Worm (Caenorhabditis elegans) whole organism, young adult: Measurements from ENCODE around the gene nhr-269.
"Not testable (repeated sequence)": the region's sequence is repeated elsewhere in the genome, so short reads cannot be mapped to it uniquely, and the experiment has no call there.

Experiments used
- B0019.2 ChIP-seq: fragments of 200-800 bp; sonication (Bioruptor generic); conservative IDR thresholded peaks from 2 replicates; pipeline ENCODE4 v1.3.6; 2022; ENCODE audit warnings: missing genetic modification reagents, missing genetic modification characterization, missing compliant biosample characterization
- C17E4.6 ChIP-seq: fragments of 200-800 bp; sonication (Bioruptor generic); IDR thresholded peaks from 2 replicates; pipeline ENCODE4 v1.3.6; 2022; ENCODE audit warnings: missing genetic modification reagents, missing genetic modification characterization, missing compliant biosample characterization
- D2030.7 ChIP-seq: fragments of 200-800 bp; sonication (Bioruptor generic); IDR thresholded peaks from 2 replicates; pipeline ENCODE4 v1.3.6; 2022; ENCODE audit warnings: missing genetic modification reagents, missing genetic modification characterization, missing compliant biosample characterization
- F33H1.4 ChIP-seq: fragments of 200-800 bp; sonication (Bioruptor generic); IDR thresholded peaks from 2 replicates; pipeline ENCODE4 v1.3.6; 2022; ENCODE audit warnings: missing genetic modification reagents, missing genetic modification characterization, missing compliant biosample characterization
- F39B2.1 ChIP-seq: fragments of 200-800 bp; sonication (Bioruptor generic); IDR thresholded peaks from 2 replicates; pipeline ENCODE4 v1.3.6; 2022; ENCODE audit warnings: missing genetic modification reagents, missing genetic modification characterization, missing compliant biosample characterization
- Y53F4B.3 ChIP-seq: fragments of 200-800 bp; sonication (Bioruptor generic); IDR thresholded peaks from 2 replicates; pipeline ENCODE4 v1.3.6; 2022; ENCODE audit warnings: missing genetic modification reagents, missing genetic modification characterization, missing compliant biosample characterization
- Y53G8AR.9 ChIP-seq: fragments of 200-800 bp; sonication (Bioruptor generic); conservative IDR thresholded peaks from 2 replicates; pipeline ENCODE4 v1.3.6; 2022; ENCODE audit warnings: missing genetic modification reagents, missing genetic modification characterization, missing compliant biosample characterization
- Y56A3A.18 ChIP-seq: fragments of 200-800 bp; sonication (Bioruptor generic); IDR thresholded peaks from 2 replicates; pipeline ENCODE4 v1.3.6; 2022; ENCODE audit warnings: missing genetic modification reagents, missing genetic modification characterization, missing compliant biosample characterization
- Y67H2A.10 ChIP-seq: fragments of 200-800 bp; sonication (Bioruptor generic); conservative IDR thresholded peaks from 2 replicates; pipeline ENCODE4 v1.3.6; 2022; ENCODE audit warnings: missing genetic modification reagents, missing genetic modification characterization, missing compliant biosample characterization
- Y79H2A.3 ChIP-seq: fragments of 200-800 bp; sonication (Bioruptor generic); conservative IDR thresholded peaks from 2 replicates; pipeline ENCODE4 v1.3.6; 2022; ENCODE audit warnings: missing genetic modification reagents, missing genetic modification characterization, missing compliant biosample characterization
- Y95B8A.8 ChIP-seq: fragments of 200-800 bp; sonication (Bioruptor generic); IDR thresholded peaks from 2 replicates; pipeline ENCODE4 v1.3.6; 2022; ENCODE audit warnings: missing genetic modification reagents, missing genetic modification characterization, missing compliant biosample characterization
- attf-6 ChIP-seq: fragments of 200-800 bp; sonication (Bioruptor generic); IDR thresholded peaks from 2 replicates; pipeline ENCODE4 v1.3.6; 2022; ENCODE audit warnings: missing genetic modification reagents, missing genetic modification characterization, missing compliant biosample characterization
- bed-2 ChIP-seq: fragments of 200-800 bp; sonication (Bioruptor generic); IDR thresholded peaks from 2 replicates; pipeline ENCODE4 v1.3.6; 2022; ENCODE audit warnings: missing genetic modification reagents, missing genetic modification characterization, missing compliant biosample characterization
- cebp-1 ChIP-seq, 2 experiments: fragments of 200-800 bp in 1 of 2; sonication (Bioruptor generic) in 1 of 2; sonication (generic microtip) in 1 of 2; IDR thresholded peaks in 1 of 2; optimal IDR thresholded peaks in 1 of 2; 2 replicates each; pipeline versions ENCODE4 v1.3.6 to Lab custom; 2017 to 2022; ENCODE audit warnings: missing compliant biosample characterization in 2 of 2, missing genetic modification characterization in 2 of 2, mild to moderate bottlenecking in 1 of 2, missing genetic modification reagents in 1 of 2, moderate library complexity in 1 of 2
- cebp-2 ChIP-seq: fragments of 200-800 bp; sonication (Bioruptor generic); IDR thresholded peaks from 2 replicates; pipeline ENCODE4 v1.3.6; 2022; ENCODE audit warnings: missing genetic modification characterization, missing compliant biosample characterization
- ceh-100 ChIP-seq: fragments of 200-800 bp; sonication (Bioruptor generic); IDR thresholded peaks from 2 replicates; pipeline ENCODE4 v1.3.6; 2022; ENCODE audit warnings: missing genetic modification reagents, missing genetic modification characterization, missing compliant biosample characterization
- ceh-40 ChIP-seq: fragments of 200-800 bp; sonication (Bioruptor generic); IDR thresholded peaks from 2 replicates; pipeline ENCODE4 v1.3.6; 2022; ENCODE audit warnings: missing genetic modification characterization, missing compliant biosample characterization
- ceh-91 ChIP-seq: fragments of 200-800 bp; sonication (Bioruptor generic); IDR thresholded peaks from 2 replicates; pipeline ENCODE4 v1.3.6; 2022; ENCODE audit warnings: missing genetic modification reagents, missing genetic modification characterization, missing compliant biosample characterization
- dox-1 ChIP-seq: fragments of 200-800 bp; sonication (Bioruptor generic); IDR thresholded peaks from 2 replicates; pipeline ENCODE4 v1.3.6; 2022; ENCODE audit warnings: missing genetic modification reagents, missing genetic modification characterization, missing compliant biosample characterization
- efl-1 ChIP-seq: fragments of 150-350 bp; optimal IDR thresholded peaks from 2 replicates; lab custom pipeline; 2014; ENCODE audit warnings: missing biosample characterization, missing genetic modification reagents, missing genetic modification characterization
- egl-44 ChIP-seq: fragments of 200-800 bp; sonication (Bioruptor generic); IDR thresholded peaks from 2 replicates; pipeline ENCODE4 v1.3.6; 2022; ENCODE audit warnings: missing genetic modification reagents, missing genetic modification characterization, missing compliant biosample characterization
- egrh-3 ChIP-seq: fragments of 200-800 bp; sonication (Bioruptor generic); IDR thresholded peaks from 2 replicates; pipeline ENCODE4 v1.3.6; 2022; ENCODE audit warnings: missing genetic modification reagents, missing genetic modification characterization, missing compliant biosample characterization
- ekl-4 ChIP-seq: fragments of 200-800 bp; sonication (Bioruptor generic); IDR thresholded peaks from 2 replicates; pipeline ENCODE4 v1.3.6; 2022; ENCODE audit warnings: missing genetic modification reagents, missing genetic modification characterization, missing compliant biosample characterization
- ets-4 ChIP-seq: fragments of 200-800 bp; sonication (Bioruptor generic); optimal IDR thresholded peaks from 2 replicates; lab custom pipeline; 2018; ENCODE audit warnings: mild to moderate bottlenecking, missing genetic modification characterization, missing compliant biosample characterization
- hlh-12 ChIP-seq: sonication (generic microtip); optimal IDR thresholded peaks from 2 replicates; lab custom pipeline; 2016; ENCODE audit warnings: missing genetic modification characterization, missing compliant biosample characterization
- hmg-1.2 ChIP-seq: fragments of 200-800 bp; sonication (Bioruptor generic); IDR thresholded peaks from 2 replicates; pipeline ENCODE4 v1.3.6; 2022; ENCODE audit warnings: missing genetic modification reagents, missing genetic modification characterization, missing compliant biosample characterization
- hsf-1 ChIP-seq: fragments of 200-800 bp; sonication (Bioruptor generic); IDR thresholded peaks from 2 replicates; pipeline ENCODE4 v1.3.6; 2022; ENCODE audit warnings: missing genetic modification reagents, missing genetic modification characterization, missing compliant biosample characterization
- lin-26 ChIP-seq: fragments of 200-800 bp; sonication (Bioruptor generic); IDR thresholded peaks from 2 replicates; pipeline ENCODE4 v1.3.6; 2022; ENCODE audit warnings: missing genetic modification reagents, missing genetic modification characterization, missing compliant biosample characterization
- lsl-1 ChIP-seq: fragments of 200-800 bp; sonication (Bioruptor generic); optimal IDR thresholded peaks from 2 replicates; lab custom pipeline; 2018; ENCODE audit warnings: mild to moderate bottlenecking, missing genetic modification characterization, moderate library complexity, missing compliant biosample characterization
- madf-3 ChIP-seq: fragments of 200-800 bp; sonication (Bioruptor generic); IDR thresholded peaks from 2 replicates; pipeline ENCODE4 v1.3.6; 2022; ENCODE audit warnings: missing genetic modification reagents, missing genetic modification characterization, missing compliant biosample characterization
- madf-6 ChIP-seq: fragments of 200-800 bp; sonication (Bioruptor generic); IDR thresholded peaks from 2 replicates; pipeline ENCODE4 v1.3.6; 2022; ENCODE audit warnings: missing genetic modification reagents, missing genetic modification characterization, missing compliant biosample characterization
- mel-28 ChIP-seq: sonication (generic microtip); optimal IDR thresholded peaks from 2 replicates; lab custom pipeline; 2016; ENCODE audit warnings: borderline replicate concordance, mild to moderate bottlenecking, missing genetic modification characterization, missing compliant biosample characterization
- nfyb-1 ChIP-seq: fragments of 200-800 bp; sonication (Bioruptor generic); IDR thresholded peaks from 2 replicates; pipeline ENCODE4 v1.3.6; 2022; ENCODE audit warnings: missing genetic modification reagents, missing genetic modification characterization, missing compliant biosample characterization
- nhr-120 ChIP-seq: fragments of 200-800 bp; sonication (Bioruptor generic); IDR thresholded peaks from 2 replicates; pipeline ENCODE4 v1.3.6; 2022; ENCODE audit warnings: missing genetic modification characterization, missing compliant biosample characterization
- nhr-80 ChIP-seq: sonication (generic microtip); optimal IDR thresholded peaks from 2 replicates; lab custom pipeline; 2016; ENCODE audit warnings: missing genetic modification characterization, missing compliant biosample characterization
- pbrm-1 ChIP-seq: fragments of 200-800 bp; sonication (Bioruptor generic); IDR thresholded peaks from 2 replicates; pipeline ENCODE4 v1.3.6; 2022; ENCODE audit warnings: missing genetic modification reagents, missing genetic modification characterization, missing compliant biosample characterization
- rcor-1 ChIP-seq: fragments of 200-800 bp; sonication (Bioruptor generic); IDR thresholded peaks from 2 replicates; pipeline ENCODE4 v1.3.6; 2022; ENCODE audit warnings: missing genetic modification reagents, missing genetic modification characterization, missing compliant biosample characterization
- rpc-1 ChIP-seq, 2 experiments: fragments of 150-350 bp in 1 of 2; sonication (generic microtip) in 1 of 2; optimal IDR thresholded peaks; 2 replicates each; lab custom pipeline; 2014 to 2018; ENCODE audit warnings: missing biosample characterization in 1 of 2, missing genetic modification characterization in 1 of 2, missing genetic modification reagents in 1 of 2, missing genotype in 1 of 2
- tbp1 ChIP-seq: fragments of 200-800 bp; sonication (Bioruptor generic); optimal IDR thresholded peaks from 2 replicates; lab custom pipeline; 2018; ENCODE audit warnings: mild to moderate bottlenecking, missing genetic modification characterization, missing compliant biosample characterization
- ztf-28 ChIP-seq: fragments of 200-800 bp; sonication (Bioruptor generic); IDR thresholded peaks from 2 replicates; pipeline ENCODE4 v1.3.6; 2022; ENCODE audit warnings: missing genetic modification reagents, missing genetic modification characterization, missing compliant biosample characterization

Gene nhr-269

ce11 chrV:15323417-15323816 lies 46.2 kb downstream of the nhr-269 start:
- no peak for TF ChIP-seq ets-4 (GFP tag; lab: Kevin White, UChicago)
- TF ChIP-seq egl-44, result no peak
- TF ChIP-seq nhr-80, result peak; percentile 23
- TF ChIP-seq ekl-4 (GFP tag; lab: Robert Waterston, UW), result no peak

ce11 chrV:15322653-15323052 lies 47.0 kb downstream of the nhr-269 start, which contains the start of gene nhr-247:
nhr-247 (plus strand) TSS chrV:15322982.
- TF ChIP-seq efl-1 (GFP tag; lab: Kevin White, UChicago); hlh-12 (tag; lab: Kevin White, UChicago); nhr-120: not testable (repeated sequence)
- TF ChIP-seq, all 124 proteins: peak for 0; not testable (repeated sequence) for 124

- peak; percentile 68 for TF ChIP-seq F33H1.4 (GFP tag; lab: Robert Waterston, UW)
- peak; percentile 80 for TF ChIP-seq egrh-3 (GFP tag; lab: Robert Waterston, UW)
- 0 out of 2 replicates have a peak, but pooled peaks have one; percentile 7 for TF ChIP-seq ztf-28 (GFP tag; lab: Robert Waterston, UW)
Observed at ce11 chrV:15321912-15322311, 47.7 kb downstream of the nhr-269 start.

ce11 chrV:15320756-15321332 lies 48.8 kb downstream of the nhr-269 start:
- TF ChIP-seq lin-26 (GFP tag; lab: Robert Waterston, UW), result peak; percentile 83; the same call in 1 of the 2 replicates
- 0 out of 2 replicates have a peak, but pooled peaks have one; percentile 13 for TF ChIP-seq hmg-1.2
- TF ChIP-seq lsl-1, result peak; percentile 16
- TF ChIP-seq D2030.7 (GFP tag; lab: Robert Waterston, UW), result peak; percentile 85; the same call in 1 of the 2 replicates
- peak; percentile 73; the same call in 1 of the 2 replicates for TF ChIP-seq ztf-28 (GFP tag; lab: Robert Waterston, UW)
- TF ChIP-seq cebp-2 (GFP tag; lab: Robert Waterston, UW), result 0 out of 2 replicates have a peak, but pooled peaks have one; percentile 22
- peak; percentile 83 for TF ChIP-seq madf-6 (GFP tag; lab: Robert Waterston, UW)
- TF ChIP-seq Y95B8A.8, result peak; percentile 87; the same call in 1 of the 2 replicates
- peak; percentile 87 for TF ChIP-seq pbrm-1
- TF ChIP-seq ceh-100 (GFP tag; lab: Robert Waterston, UW), result peak; percentile 77
- TF ChIP-seq attf-6 (GFP tag; lab: Robert Waterston, UW), result peak; percentile 82
- TF ChIP-seq Y56A3A.18 (GFP tag; lab: Robert Waterston, UW), result peak; percentile 83
- peak; percentile 69 for TF ChIP-seq Y53F4B.3 (GFP tag; lab: Robert Waterston, UW)
- peak; percentile 26 for TF ChIP-seq rpc-1 (optimal IDR thresholded peaks at IDR 0.05; lab: Kevin White, UChicago)
- TF ChIP-seq rpc-1, cebp-1 (tag; optimal IDR thresholded peaks at IDR 0.05; lab: Kevin White, UChicago): not testable (repeated sequence)
- 0 out of 2 replicates have a peak, but pooled peaks have one; percentile 32 for TF ChIP-seq ceh-91 (GFP tag; lab: Robert Waterston, UW)
- 0 out of 2 replicates have a peak, but pooled peaks have one; percentile 47 for TF ChIP-seq Y67H2A.10 (GFP tag; lab: Robert Waterston, UW)
- peak; percentile 50; the same call in 1 of the 2 replicates for TF ChIP-seq B0019.2
- TF ChIP-seq nfyb-1 (GFP tag; lab: Robert Waterston, UW), result peak; percentile 86
- peak; percentile 15 for TF ChIP-seq mel-28
- peak; percentile 88 for TF ChIP-seq Y79H2A.3 (GFP tag; lab: Robert Waterston, UW)
- TF ChIP-seq ceh-40, result peak; percentile 95
- TF ChIP-seq madf-3, result peak; percentile 93
- TF ChIP-seq Y53G8AR.9 (GFP tag; lab: Robert Waterston, UW), result peak; percentile 76; the same call in 1 of the 2 replicates
- TF ChIP-seq F39B2.1 (GFP tag; lab: Robert Waterston, UW), result peak; percentile 79
- TF ChIP-seq tbp1 (GFP tag; lab: Kevin White, UChicago), result peak; percentile 9
- TF ChIP-seq egrh-3 (GFP tag; lab: Robert Waterston, UW), result peak; percentile 96
- peak; percentile 39; the same call in 1 of the 2 replicates for TF ChIP-seq C17E4.6 (GFP tag; lab: Robert Waterston, UW)
- TF ChIP-seq ekl-4 (GFP tag; lab: Robert Waterston, UW), result peak; percentile 95
- 0 out of 2 replicates have a peak, but pooled peaks have one; percentile 17 for TF ChIP-seq bed-2 (GFP tag; lab: Robert Waterston, UW)
- TF ChIP-seq hsf-1 (GFP tag; lab: Robert Waterston, UW), result peak; percentile 99
- TF ChIP-seq F33H1.4 (GFP tag; lab: Robert Waterston, UW), result peak; percentile 23; the same call in 1 of the 2 replicates
- TF ChIP-seq rcor-1, result peak; percentile 87
- TF ChIP-seq cebp-1 (GFP tag; IDR thresholded peaks at IDR 0.05; lab: Robert Waterston, UW), result peak; percentile 57; the same call in 1 of the 2 replicates
- peak; percentile 99 for TF ChIP-seq dox-1 (GFP tag; lab: Robert Waterston, UW)
